Fruit fly (Drosophila melanogaster) whole organism, prepupa: ENCODE measurements around the gene S-Lap4.
A peak's percentile ranks its signal among the peaks of the same experiment; 100 is the strongest.

Experiments
- Blimp-1 ChIP-seq: fragments of 200-800 bp; sonication (Bioruptor generic); optimal IDR thresholded peaks from 3 replicates; lab custom pipeline; 2017; ENCODE audit warnings: missing biosample characterization, missing genetic modification characterization, mild to moderate bottlenecking, moderate library complexity, missing genetic modification reagents
- CG11294 ChIP-seq: fragments of 200-800 bp; sonication (Bioruptor generic); IDR thresholded peaks from 2 replicates; pipeline ENCODE4 v1.3.6; 2022; ENCODE audit warnings: missing biosample characterization, missing genetic modification characterization
- CG11902 ChIP-seq: fragments of 200-800 bp; sonication (Bioruptor generic); optimal IDR thresholded peaks from 3 replicates; lab custom pipeline; 2016; ENCODE audit warnings: missing biosample characterization, missing genetic modification characterization
- CG15336 ChIP-seq: fragments of 200-800 bp; sonication (Bioruptor generic); IDR thresholded peaks from 2 replicates; pipeline ENCODE4 v1.3.6; 2022; ENCODE audit warnings: missing biosample characterization, missing genetic modification characterization
- CG16779 ChIP-seq: fragments of 200-800 bp; sonication (Bioruptor generic); optimal IDR thresholded peaks from 3 replicates; lab custom pipeline; 2017; ENCODE audit warnings: missing biosample characterization, mild to moderate bottlenecking, missing genetic modification characterization
- CG3032 ChIP-seq: fragments of 200-800 bp; optimal IDR thresholded peaks from 2 replicates; lab custom pipeline; 2019; ENCODE audit warnings: missing biosample characterization, mild to moderate bottlenecking, missing genetic modification characterization, moderate library complexity
- CG31627 ChIP-seq: fragments of 200-800 bp; sonication (Bioruptor generic); optimal IDR thresholded peaks from 3 replicates; lab custom pipeline; 2016; ENCODE audit warnings: missing biosample characterization, missing genetic modification characterization
- CG32006 ChIP-seq: fragments of 200-800 bp; sonication (Bioruptor generic); optimal IDR thresholded peaks from 3 replicates; lab custom pipeline; 2017; ENCODE audit warnings: missing biosample characterization, mild to moderate bottlenecking, missing genetic modification characterization
- CG3919 ChIP-seq: fragments of 200-800 bp; sonication (Bioruptor generic); optimal IDR thresholded peaks from 3 replicates; lab custom pipeline; 2016; ENCODE audit warnings: missing biosample characterization, missing genetic modification characterization
- CG4318 ChIP-seq: fragments of 200-800 bp; sonication (Bioruptor generic); optimal IDR thresholded peaks from 3 replicates; lab custom pipeline; 2017; ENCODE audit warnings: missing biosample characterization, mild to moderate bottlenecking, missing genetic modification characterization
- CG6163 ChIP-seq: fragments of 200-800 bp; sonication (Bioruptor generic); IDR thresholded peaks from 3 replicates; pipeline ENCODE4 v1.3.6; 2022; ENCODE audit warnings: missing biosample characterization, missing genetic modification characterization
- CG6276 ChIP-seq: fragments of 200-800 bp; sonication (Bioruptor generic); optimal IDR thresholded peaks from 2 replicates; lab custom pipeline; 2017; ENCODE audit warnings: missing biosample characterization, mild to moderate bottlenecking, missing genetic modification characterization
- CG8119 ChIP-seq: fragments of 200-800 bp; sonication (Bioruptor generic); IDR thresholded peaks from 3 replicates; pipeline ENCODE4 v1.3.6; 2022; ENCODE audit warnings: missing biosample characterization, missing genetic modification characterization
- CG8632 ChIP-seq: fragments of 200-800 bp; sonication (Bioruptor generic); optimal IDR thresholded peaks from 3 replicates; lab custom pipeline; 2016; ENCODE audit warnings: missing biosample characterization, missing genetic modification characterization
- Eip75B ChIP-seq: fragments of 200-800 bp; sonication (Bioruptor generic); optimal IDR thresholded peaks from 3 replicates; lab custom pipeline; 2016; ENCODE audit warnings: missing biosample characterization, missing genetic modification characterization
- Eip78C ChIP-seq: fragments of 200-800 bp; sonication (Bioruptor generic); peaks from one replicate; lab custom pipeline; 2016; ENCODE audit warnings: missing biosample characterization, missing genetic modification characterization
- Ets21C ChIP-seq: fragments of 200-800 bp; sonication (Bioruptor generic); optimal IDR thresholded peaks from 3 replicates; lab custom pipeline; 2016; ENCODE audit warnings: missing biosample characterization, missing genetic modification characterization
- Ets96B ChIP-seq: fragments of 200-800 bp; optimal IDR thresholded peaks from 2 replicates; lab custom pipeline; 2019; ENCODE audit warnings: missing biosample characterization, mild to moderate bottlenecking, missing genetic modification characterization, moderate library complexity
- Gug ChIP-seq: fragments of 200-800 bp; sonication (Bioruptor generic); IDR thresholded peaks from 2 replicates; pipeline ENCODE4 v1.3.6; 2022; ENCODE audit warnings: missing biosample characterization, missing genetic modification characterization
- Hr39 ChIP-seq: fragments of 200-800 bp; sonication (Bioruptor generic); optimal IDR thresholded peaks from 2 replicates; lab custom pipeline; 2016; ENCODE audit warnings: missing biosample characterization, missing genetic modification characterization
- Hr4 ChIP-seq: fragments of 200-800 bp; sonication (Bioruptor generic); optimal IDR thresholded peaks from 3 replicates; lab custom pipeline; 2016; ENCODE audit warnings: missing biosample characterization, missing genetic modification characterization
- Lpt ChIP-seq: fragments of 200-800 bp; sonication (Bioruptor generic); optimal IDR thresholded peaks from 3 replicates; lab custom pipeline; 2016; ENCODE audit warnings: missing biosample characterization, missing genetic modification characterization
- Met ChIP-seq: fragments of 200-800 bp; sonication (Bioruptor generic); optimal IDR thresholded peaks from 3 replicates; lab custom pipeline; 2016; ENCODE audit warnings: missing biosample characterization, missing genetic modification characterization
- OdsH ChIP-seq: fragments of 200-800 bp; sonication (Bioruptor generic); optimal IDR thresholded peaks from 3 replicates; lab custom pipeline; 2016; ENCODE audit warnings: missing biosample characterization, missing genetic modification characterization
- Smox ChIP-seq: fragments of 200-800 bp; sonication (Bioruptor generic); optimal IDR thresholded peaks from 3 replicates; lab custom pipeline; 2016; ENCODE audit warnings: missing biosample characterization, missing genetic modification characterization
- achi ChIP-seq: fragments of 200-800 bp; sonication (Bioruptor generic); optimal IDR thresholded peaks from 3 replicates; lab custom pipeline; 2016; ENCODE audit warnings: missing biosample characterization, missing genetic modification characterization
- cyc ChIP-seq: fragments of 200-800 bp; sonication (Bioruptor generic); optimal IDR thresholded peaks from 3 replicates; lab custom pipeline; 2016; ENCODE audit warnings: missing biosample characterization, missing genetic modification characterization
- dac ChIP-seq: fragments of 200-800 bp; sonication (Bioruptor generic); optimal IDR thresholded peaks from 2 replicates; lab custom pipeline; 2017; ENCODE audit warnings: missing biosample characterization, mild to moderate bottlenecking, missing genetic modification characterization
- eg ChIP-seq: fragments of 200-800 bp; sonication (Bioruptor generic); IDR thresholded peaks from 3 replicates; pipeline ENCODE4 v1.3.6; 2022; ENCODE audit warnings: missing biosample characterization, missing genetic modification characterization
- fd59A ChIP-seq: fragments of 200-800 bp; sonication (Bioruptor generic); optimal IDR thresholded peaks from 2 replicates; lab custom pipeline; 2017; ENCODE audit warnings: missing biosample characterization, mild to moderate bottlenecking, missing genetic modification characterization, missing genetic modification reagents
- fd85E ChIP-seq: fragments of 200-800 bp; sonication (Bioruptor generic); optimal IDR thresholded peaks from 3 replicates; lab custom pipeline; 2016; ENCODE audit warnings: missing biosample characterization, missing genetic modification characterization
- lz ChIP-seq: fragments of 200-800 bp; sonication (Bioruptor generic); optimal IDR thresholded peaks from 3 replicates; lab custom pipeline; 2016; ENCODE audit warnings: missing biosample characterization, missing genetic modification characterization
- net ChIP-seq: fragments of 200-800 bp; sonication (Bioruptor generic); optimal IDR thresholded peaks from 3 replicates; lab custom pipeline; 2016; ENCODE audit warnings: missing biosample characterization, missing genetic modification characterization
- pdm3 ChIP-seq: fragments of 200-800 bp; sonication (Bioruptor generic); optimal IDR thresholded peaks from 3 replicates; lab custom pipeline; 2016; ENCODE audit warnings: missing biosample characterization, missing genetic modification characterization
- salr ChIP-seq, 2 experiments: fragments of 200-800 bp; sonication (Bioruptor generic); optimal IDR thresholded peaks; 3 replicates each; lab custom pipeline; 2016 to 2018; ENCODE audit warnings: missing biosample characterization in 2 of 2, missing genetic modification characterization in 2 of 2, mild to moderate bottlenecking in 1 of 2
- spab ChIP-seq: fragments of 200-800 bp; sonication (Bioruptor generic); optimal IDR thresholded peaks from 2 replicates; lab custom pipeline; 2017; ENCODE audit warnings: missing biosample characterization, mild to moderate bottlenecking, missing genetic modification characterization, missing genetic modification reagents
- ss ChIP-seq, 2 experiments: fragments of 200-800 bp; sonication (Bioruptor generic); optimal IDR thresholded peaks; 2 replicates in 1 of 2; 3 replicates in 1 of 2; lab custom pipeline; 2017 to 2018; ENCODE audit warnings: mild to moderate bottlenecking in 2 of 2, missing biosample characterization in 2 of 2, missing genetic modification characterization in 2 of 2, moderate library complexity in 1 of 2
- svp ChIP-seq: fragments of 200-800 bp; sonication (Bioruptor generic); peaks from one replicate; lab custom pipeline; 2016; ENCODE audit warnings: missing biosample characterization, missing genetic modification characterization
- vri ChIP-seq: fragments of 200-800 bp; sonication (Bioruptor generic); optimal IDR thresholded peaks from 3 replicates; lab custom pipeline; 2016; ENCODE audit warnings: missing biosample characterization, mild to moderate bottlenecking, missing genetic modification characterization

The S-Lap4 gene

DNA sequence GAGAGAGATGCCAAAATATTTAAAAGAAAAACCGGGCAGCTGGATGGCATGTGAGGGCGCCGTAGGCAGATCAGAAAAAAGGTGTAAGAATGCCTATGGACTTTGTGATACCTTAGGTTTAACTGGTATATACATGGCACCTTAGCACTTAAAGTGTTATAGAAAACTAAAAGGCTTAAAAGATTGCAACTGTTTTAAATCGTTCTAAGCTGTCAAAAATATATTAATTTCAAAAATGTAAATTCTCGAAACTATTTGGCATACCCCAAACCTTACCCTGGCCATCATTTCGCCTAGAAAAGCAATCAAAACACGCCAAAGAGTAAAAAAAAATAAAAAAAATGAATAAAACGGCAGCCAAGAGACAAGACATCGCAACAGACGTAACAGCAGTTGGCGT lies 43.7 kb upstream of the S-Lap4 start (continued):
- TF ChIP-seq ss (GFP tag; optimal IDR thresholded peaks at IDR 0.05; lab: Kevin White, UChicago) (no peak), pdm3 (GFP tag; lab: Kevin White, UChicago) (peak; percentile 12), CG11294 (GFP tag; lab: Robert Waterston, UW) (no peak), vri (GFP tag; lab: Kevin White, UChicago) (no peak), fd85E (no peak), CG3919 (GFP tag; lab: Kevin White, UChicago) (peak; percentile 1), Hr39 (GFP tag; lab: Kevin White, UChicago) (no peak), Lpt (GFP tag; lab: Kevin White, UChicago) (no peak), fd59A (GFP tag; lab: Kevin White, UChicago) (no peak), Ets21C (GFP tag; lab: Kevin White, UChicago) (no peak), spab (GFP tag; lab: Kevin White, UChicago) (peak; percentile 12), Met (GFP tag; lab: Kevin White, UChicago) (no peak), Eip75B (no peak), CG8119 (GFP tag; lab: Robert Waterston, UW) (peak; percentile 79), Eip78C (GFP tag; lab: Kevin White, UChicago) (peak; percentile 63), lz (GFP tag; lab: Kevin White, UChicago) (no peak), CG31627 (GFP tag; lab: Kevin White, UChicago) (no peak), CG32006 (GFP tag; lab: Kevin White, UChicago) (peak; percentile 66), salr (GFP tag; optimal IDR thresholded peaks at IDR 0.05; lab: Kevin White, UChicago) (no peak), OdsH (GFP tag; lab: Kevin White, UChicago) (no peak), CG6163 (GFP tag; lab: Robert Waterston, UW) (peak; percentile 55), dac (GFP tag; lab: Kevin White, UChicago) (peak; percentile 8), svp (no peak), eg (GFP tag; lab: Robert Waterston, UW) (peak; percentile 72; the same call in 2 of the 3 replicates), CG8632 (GFP tag; lab: Kevin White, UChicago) (no peak), Ets96B (tag; lab: Kevin White, UChicago) (no peak), CG16779 (tag; lab: Kevin White, UChicago) (no peak), CG15336 (GFP tag; lab: Robert Waterston, UW) (peak; percentile 84), cyc (GFP tag; lab: Kevin White, UChicago) (no peak), Smox (no peak), Gug (GFP tag; lab: Robert Waterston, UW) (peak; percentile 45; the same call in 1 of the 2 replicates), CG11902 (GFP tag; lab: Kevin White, UChicago) (no peak), CG6276 (GFP tag; lab: Kevin White, UChicago) (peak; percentile 41), achi (GFP tag; lab: Kevin White, UChicago) (peak; percentile 18), Blimp-1 (GFP tag; lab: Kevin White, UChicago) (no peak), Hr4 (GFP tag; lab: Kevin White, UChicago) (peak; percentile 62)

DNA sequence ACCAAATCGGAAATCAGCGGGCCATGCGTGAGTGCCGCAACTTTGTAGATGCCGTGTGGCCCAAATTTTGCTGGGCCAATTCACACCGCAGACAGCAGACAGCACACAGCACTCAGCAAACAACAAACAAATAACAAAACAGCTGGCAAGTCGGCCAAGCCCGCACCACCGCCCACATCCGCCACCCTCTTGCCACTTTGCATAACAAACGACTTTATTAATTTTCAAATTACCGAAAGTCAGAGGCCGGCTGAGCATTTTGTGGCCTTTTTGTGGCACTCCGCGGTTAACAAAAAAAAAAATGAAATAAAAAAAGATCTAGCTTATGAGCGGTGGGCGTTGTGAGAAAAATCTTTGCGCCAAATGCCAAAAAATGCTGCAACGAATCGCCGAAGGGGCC lies 40.9 kb upstream of the S-Lap4 start:
- TF ChIP-seq net (GFP tag; lab: Kevin White, UChicago) (no peak), cyc (GFP tag; lab: Kevin White, UChicago) (no peak), CG3919 (GFP tag; lab: Kevin White, UChicago) (no peak), spab (GFP tag; lab: Kevin White, UChicago) (no peak), Hr4 (GFP tag; lab: Kevin White, UChicago) (no peak), vri (GFP tag; lab: Kevin White, UChicago) (no peak), svp (no peak), CG4318 (GFP tag; lab: Kevin White, UChicago) (no peak), Hr39 (GFP tag; lab: Kevin White, UChicago) (no peak), CG3032 (tag; lab: Kevin White, UChicago) (no peak), fd85E (no peak), Ets21C (GFP tag; lab: Kevin White, UChicago) (no peak), CG8119 (GFP tag; lab: Robert Waterston, UW) (no peak), Met (GFP tag; lab: Kevin White, UChicago) (no peak)
